Worm (Caenorhabditis elegans): Measurements from ENCODE around the gene hrpk-2.

The hrpk-2 gene

DNA sequence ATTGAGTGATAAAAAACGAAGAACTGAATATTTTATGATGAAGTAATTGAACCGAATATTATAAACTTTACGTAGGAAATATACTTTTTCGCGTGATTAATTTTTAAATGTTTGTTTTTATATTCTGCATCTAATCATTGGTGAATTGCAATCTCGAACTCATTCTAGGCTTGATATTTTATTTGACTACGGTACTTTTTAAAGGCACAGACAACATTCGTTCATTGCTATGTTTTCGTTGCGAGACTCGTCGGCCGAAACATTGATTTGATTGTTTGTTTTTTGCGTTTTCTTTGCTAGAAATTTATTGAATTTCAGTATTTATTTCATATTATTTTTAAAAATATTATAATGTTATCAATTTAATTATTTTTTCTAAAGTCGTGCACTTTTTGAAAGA is 9.1 kb upstream of the hrpk-2 start, which contains the start of gene C06G4.4:
TSS of gene C06G4.4 (minus strand) at position 36 of the 400 bp plus-strand sequence.
- TF ChIP-seq Y95B8A.8 (GFP tag; IDR thresholded peaks at IDR 0.05) (no peak), attf-6 (GFP tag; IDR thresholded peaks at IDR 0.05) (no peak), dpl-1 (GFP tag; optimal IDR thresholded peaks at IDR 0.05) (peak; percentile 2), snpc-3.4 (tag; optimal IDR thresholded peaks at IDR 0.05) (no peak), aptf-2 (GFP tag; conservative IDR thresholded peaks at IDR 0.05) (no peak), lin-35 (GFP tag; optimal IDR thresholded peaks at IDR 0.05) (peak in 1 of 3 experiments; percentile 10), ztf-28 (GFP tag; IDR thresholded peaks at IDR 0.05) (no peak), hsf-1 (GFP tag; IDR thresholded peaks at IDR 0.05) (no peak), rec-8 (tag; optimal IDR thresholded peaks at IDR 0.05) (no peak), rpc-1 (optimal IDR thresholded peaks at IDR 0.05) (no peak), rpc-1 (tag; optimal IDR thresholded peaks at IDR 0.05) (no peak), lir-1 (GFP tag; conservative IDR thresholded peaks at IDR 0.05) (no peak), B0035.1 (tag; optimal IDR thresholded peaks at IDR 0.05) (no peak), ceh-58 (GFP tag; IDR thresholded peaks at IDR 0.05) (no peak), F33H1.4 (GFP tag; IDR thresholded peaks at IDR 0.05) (peak; percentile 45; the same call in 1 of the 2 replicates), attf-3 (GFP tag; conservative IDR thresholded peaks at IDR 0.05) (no peak), hrde-1 (tag; optimal IDR thresholded peaks at IDR 0.05; ENCODE audit: borderline replicate concordance) (no peak), madf-8 (GFP tag; conservative IDR thresholded peaks at IDR 0.05) (peak; percentile 77), madf-6 (GFP tag; IDR thresholded peaks at IDR 0.05) (peak; percentile 81), xnd-1 (tag; optimal IDR thresholded peaks at IDR 0.05) (peak; percentile 29), lsl-1 (GFP tag; optimal IDR thresholded peaks at IDR 0.05) (peak; percentile 70), B0261.1 (tag; optimal IDR thresholded peaks at IDR 0.05) (no peak)

DNA sequence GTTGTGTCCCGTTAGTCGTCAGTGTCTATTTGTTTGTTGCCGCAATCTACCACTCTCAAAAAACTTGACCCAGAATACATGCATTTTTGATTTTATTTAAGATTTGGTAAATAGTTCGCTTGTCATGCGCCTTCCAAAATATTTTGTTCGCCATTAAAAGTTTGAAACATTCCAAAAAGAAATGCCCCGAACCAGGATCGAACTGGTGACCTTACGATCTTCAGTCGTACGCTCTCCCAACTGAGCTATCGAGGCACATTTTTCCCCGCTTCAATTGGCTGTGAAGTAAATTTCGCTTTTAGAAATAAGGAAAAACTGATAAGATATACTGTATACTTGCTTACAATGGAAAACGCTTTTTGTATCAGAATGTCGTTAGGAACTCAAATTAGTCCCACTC is 8.6 kb upstream of the hrpk-2 start:
- TF ChIP-seq tbp1 (GFP tag; optimal IDR thresholded peaks at IDR 0.05) (peak; percentile 86), aptf-3 (GFP tag; IDR thresholded peaks at IDR 0.05) (0 out of 2 replicates have a peak, but pooled peaks have one; percentile 13), madf-6 (GFP tag; IDR thresholded peaks at IDR 0.05) (peak; percentile 61; the same call in 1 of the 2 replicates), ztf-26 (tag; optimal IDR thresholded peaks at IDR 0.05) (peak; percentile 13), ztf-18 (tag; optimal IDR thresholded peaks at IDR 0.05) (peak; percentile 35), D2030.7 (GFP tag; IDR thresholded peaks at IDR 0.05) (peak; percentile 17; the same call in 1 of the 2 replicates), attf-5 (GFP tag; optimal IDR thresholded peaks at IDR 0.05) (no peak), lin-54 (GFP tag; optimal IDR thresholded peaks at IDR 0.05) (peak; percentile 26), ekl-4 (GFP tag; IDR thresholded peaks at IDR 0.05) (peak; percentile 47; the same call in 1 of the 2 replicates), cebp-1 (GFP tag; IDR thresholded peaks at IDR 0.05) (no peak), cebp-1 (tag; optimal IDR thresholded peaks at IDR 0.05) (peak; percentile 9), tbx-9 (tag; optimal IDR thresholded peaks at IDR 0.05; ENCODE audit: borderline replicate concordance) (no peak), nhr-80 (tag; optimal IDR thresholded peaks at IDR 0.05) (peak; percentile 10), B0261.1 (tag; optimal IDR thresholded peaks at IDR 0.05) (peak; percentile 64), lin-26 (GFP tag; IDR thresholded peaks at IDR 0.05) (peak; percentile 66), madf-10 (tag; optimal IDR thresholded peaks at IDR 0.05) (no peak), rpc-1 (optimal IDR thresholded peaks at IDR 0.05) (peak; percentile 60), rpc-1 (tag; optimal IDR thresholded peaks at IDR 0.05) (peak; percentile 68), rcor-1 (GFP tag; IDR thresholded peaks at IDR 0.05) (0 out of 2 replicates have a peak, but pooled peaks have one; percentile 20), T26A5.8 (tag; optimal IDR thresholded peaks at IDR 0.05) (no peak), die-1 (tag; optimal IDR thresholded peaks at IDR 0.05) (peak; percentile 17), lsl-1 (GFP tag; optimal IDR thresholded peaks at IDR 0.05) (peak; percentile 7), zim-3 (tag; optimal IDR thresholded peaks at IDR 0.05) (no peak), snpc-1.1 (tag; optimal IDR thresholded peaks at IDR 0.05; ENCODE audit: insufficient read depth) (no peak)

Measured in whole organism, young adult.